Fruit fly (Drosophila melanogaster) whole organism, adult: ENCODE measurements around the gene dls.

Experiments used
- CG11617 ChIP-seq: fragments of 200-800 bp; sonication (Bioruptor generic); optimal IDR thresholded peaks from 2 replicates; lab custom pipeline; 2017; ENCODE audit warnings: mild to moderate bottlenecking, missing biosample characterization, missing genetic modification reagents, missing genetic modification characterization
- CG12768 ChIP-seq: fragments of 200-800 bp; sonication (Bioruptor generic); optimal IDR thresholded peaks from 2 replicates; lab custom pipeline; 2017; ENCODE audit warnings: missing biosample characterization, missing genetic modification characterization, mild to moderate bottlenecking, moderate library complexity, missing genetic modification reagents
- CG14711 ChIP-seq: fragments of 200-800 bp; sonication (Bioruptor generic); optimal IDR thresholded peaks from 2 replicates; lab custom pipeline; 2018; ENCODE audit warnings: missing biosample characterization, mild to moderate bottlenecking, missing genetic modification characterization, moderate library complexity
- CG33017 ChIP-seq: fragments of 200-800 bp; sonication (Bioruptor generic); optimal IDR thresholded peaks from 2 replicates; lab custom pipeline; 2018; ENCODE audit warnings: missing biosample characterization, mild to moderate bottlenecking, missing genetic modification characterization, moderate library complexity
- CG7045 ChIP-seq: fragments of 200-800 bp; sonication (Bioruptor generic); optimal IDR thresholded peaks from 2 replicates; lab custom pipeline; 2017; ENCODE audit warnings: missing biosample characterization, mild to moderate bottlenecking, missing genetic modification characterization
- Clk ChIP-seq: fragments of 200-800 bp; sonication (Bioruptor generic); optimal IDR thresholded peaks from 2 replicates; lab custom pipeline; 2017; ENCODE audit warnings: missing biosample characterization, missing genetic modification characterization
- Crg-1 ChIP-seq: fragments of 200-800 bp; sonication (Bioruptor generic); optimal IDR thresholded peaks from 2 replicates; lab custom pipeline; 2016; ENCODE audit warnings: missing biosample characterization, missing genetic modification characterization
- bab1 ChIP-seq: fragments of 200-800 bp; sonication (Bioruptor generic); optimal IDR thresholded peaks from 3 replicates; lab custom pipeline; 2019; ENCODE audit warnings: missing biosample characterization, mild to moderate bottlenecking, missing genetic modification characterization, moderate library complexity
- cic ChIP-seq: fragments of 200-800 bp; sonication (Bioruptor generic); optimal IDR thresholded peaks from 2 replicates; lab custom pipeline; 2017; ENCODE audit warnings: missing biosample characterization, mild to moderate bottlenecking, missing genetic modification characterization, moderate library complexity
- cnc ChIP-seq, 2 experiments: fragments of >200 bp; optimal IDR thresholded peaks; 2 replicates each; lab custom pipeline; 2017
- kay ChIP-seq: fragments of 200-800 bp; sonication (Bioruptor generic); peaks from one replicate; lab custom pipeline; 2016; ENCODE audit warnings: missing biosample characterization, missing genetic modification characterization, borderline replicate concordance
- tj ChIP-seq: fragments of 200-800 bp; sonication (Bioruptor generic); optimal IDR thresholded peaks from 3 replicates; lab custom pipeline; 2017; ENCODE audit warnings: missing biosample characterization, mild to moderate bottlenecking, missing genetic modification characterization, moderate library complexity
- toe ChIP-seq: fragments of 200-800 bp; sonication (Bioruptor generic); optimal IDR thresholded peaks from 2 replicates; lab custom pipeline; 2016; ENCODE audit warnings: missing biosample characterization, missing genetic modification characterization

DNA sequence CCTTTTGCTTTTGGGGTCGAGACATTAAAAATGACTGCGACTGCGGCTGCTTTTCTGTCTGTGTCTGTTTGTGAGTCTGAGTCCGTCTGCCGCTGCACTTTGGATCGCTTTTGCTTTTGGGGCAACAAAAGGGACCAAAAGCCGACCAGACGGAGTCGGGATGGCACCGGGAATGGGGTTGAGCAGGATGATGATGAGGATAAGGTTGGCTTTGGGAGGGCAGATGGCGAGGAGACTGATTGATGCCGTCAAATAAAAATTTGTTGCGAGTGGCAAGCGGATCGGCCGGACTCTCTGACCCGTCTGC lies 11.2 kb upstream of the dls start:
- TF ChIP-seq cic (GFP tag; lab: Kevin White, UChicago) (no peak), bab1 (GFP tag; lab: Kevin White, UChicago) (no peak), cnc (optimal IDR thresholded peaks at IDR 0.05; lab: Kevin White, UChicago) (no peak), tj (GFP tag; lab: Kevin White, UChicago) (no peak), Crg-1 (GFP tag; lab: Kevin White, UChicago) (no peak), kay (GFP tag; lab: Kevin White, UChicago) (no peak), CG7045 (GFP tag; lab: Kevin White, UChicago) (no peak), CG12768 (no peak), Clk (GFP tag; lab: Kevin White, UChicago) (no peak), CG33017 (no peak), toe (GFP tag; lab: Kevin White, UChicago) (no peak), CG14711 (no peak), CG11617 (no peak)
